Worm (Caenorhabditis elegans) whole organism, L4 larva: ENCODE results near the gene str-41.

ENCODE experiments used
- D1046.2 ChIP-seq: fragments of 200-800 bp; sonication (Bioruptor generic); IDR thresholded peaks from 2 replicates; pipeline ENCODE4 v1.3.6; 2022; ENCODE audit warnings: missing genetic modification characterization, missing compliant biosample characterization
- R02D3.7 ChIP-seq: fragments of 150-350 bp; sonication (generic microtip); optimal IDR thresholded peaks from 3 replicates; lab custom pipeline; 2014; ENCODE audit warnings: missing biosample characterization, missing genetic modification characterization
- Y48G9A.11 ChIP-seq: fragments of 200-800 bp; sonication (Bioruptor generic); IDR thresholded peaks from 2 replicates; pipeline ENCODE4 v1.3.6; 2022; ENCODE audit warnings: missing genetic modification reagents, missing genetic modification characterization, missing compliant biosample characterization
- Y75B8A.6 ChIP-seq: fragments of 200-800 bp; sonication (Bioruptor generic); IDR thresholded peaks from 2 replicates; pipeline ENCODE4 v1.3.6; 2022; ENCODE audit warnings: missing genetic modification reagents, missing genetic modification characterization, missing compliant biosample characterization
- ces-1 ChIP-seq: fragments of 150-350 bp; sonication (generic microtip); optimal IDR thresholded peaks from 4 replicates; lab custom pipeline; 2014; ENCODE audit warnings: missing biosample characterization, missing genetic modification reagents, missing genetic modification characterization
- daf-19 ChIP-seq: fragments of 200-800 bp; sonication (Bioruptor generic); conservative IDR thresholded peaks from 2 replicates; pipeline ENCODE4 v1.3.6; 2022; ENCODE audit warnings: missing genetic modification characterization, missing compliant biosample characterization
- daf-8 ChIP-seq: fragments of 200-800 bp; sonication (Bioruptor generic); IDR thresholded peaks from 2 replicates; pipeline ENCODE4 v1.3.6; 2022; ENCODE audit warnings: missing genetic modification characterization, missing compliant biosample characterization
- dmd-6 ChIP-seq: fragments of 200-800 bp; sonication (Bioruptor generic); IDR thresholded peaks from 2 replicates; pipeline ENCODE4 v1.3.6; 2022; ENCODE audit warnings: missing genetic modification reagents, missing genetic modification characterization, missing compliant biosample characterization
- dmd-9 ChIP-seq: fragments of 200-800 bp; sonication (Bioruptor generic); IDR thresholded peaks from 2 replicates; pipeline ENCODE4 v1.3.6; 2022; ENCODE audit warnings: missing genetic modification reagents, missing genetic modification characterization, missing compliant biosample characterization
- dpl-1 ChIP-seq: fragments of 150-350 bp; optimal IDR thresholded peaks from 2 replicates; lab custom pipeline; 2014; ENCODE audit warnings: missing biosample characterization, missing genetic modification reagents, missing genetic modification characterization
- hmg-1.1 ChIP-seq: fragments of 200-800 bp; sonication (Bioruptor generic); IDR thresholded peaks from 2 replicates; pipeline ENCODE4 v1.3.6; 2022; ENCODE audit warnings: missing genetic modification reagents, missing genetic modification characterization, missing compliant biosample characterization
- lin-15B ChIP-seq: fragments of 150-350 bp; sonication (generic microtip); optimal IDR thresholded peaks from 3 replicates; lab custom pipeline; 2014; ENCODE audit warnings: missing biosample characterization, missing genetic modification characterization
- lin-38 ChIP-seq: fragments of 200-800 bp; sonication (Bioruptor generic); IDR thresholded peaks from 2 replicates; pipeline ENCODE4 v1.3.6; 2022; ENCODE audit warnings: missing genetic modification reagents, missing genetic modification characterization, missing compliant biosample characterization
- madf-5 ChIP-seq, 2 experiments: fragments of 200-800 bp; sonication (Bioruptor generic); IDR thresholded peaks; 2 replicates each; pipeline ENCODE4 v1.3.6; 2022; ENCODE audit warnings: missing compliant biosample characterization in 2 of 2, missing genetic modification characterization in 2 of 2
- nhr-25 ChIP-seq: sonication (generic microtip); optimal IDR thresholded peaks from 2 replicates; lab custom pipeline; 2017; ENCODE audit warnings: missing genetic modification characterization, mild to moderate bottlenecking, missing compliant biosample characterization, antibody characterized with exemption, moderate library complexity, borderline replicate concordance; ENCODE audit not compliant: insufficient read depth
- set-16 ChIP-seq: fragments of 200-800 bp; sonication (Bioruptor generic); IDR thresholded peaks from 2 replicates; pipeline ENCODE4 v1.3.6; 2022; ENCODE audit warnings: missing genetic modification reagents, missing genetic modification characterization, missing compliant biosample characterization
- snpc-1.2 ChIP-seq: fragments of 200-800 bp; sonication (Bioruptor generic); IDR thresholded peaks from 2 replicates; pipeline ENCODE4 v1.3.6; 2022; ENCODE audit warnings: missing genetic modification reagents, missing genetic modification characterization, missing compliant biosample characterization
- snpc-4 ChIP-seq: fragments of 150-350 bp; optimal IDR thresholded peaks from 2 replicates; lab custom pipeline; 2014; ENCODE audit warnings: missing biosample characterization, missing genetic modification characterization
- tag-97 ChIP-seq: fragments of 200-800 bp; sonication (Bioruptor generic); IDR thresholded peaks from 2 replicates; pipeline ENCODE4 v1.3.6; 2022; ENCODE audit warnings: missing genetic modification characterization, missing compliant biosample characterization
- tra-1 ChIP-seq: fragments of 200-800 bp; sonication (Bioruptor generic); IDR thresholded peaks from 2 replicates; pipeline ENCODE4 v1.3.6; 2022; ENCODE audit warnings: missing genetic modification reagents, missing genetic modification characterization, missing compliant biosample characterization
- zip-2 ChIP-seq: fragments of 150-350 bp; optimal IDR thresholded peaks from 2 replicates; lab custom pipeline; 2014; ENCODE audit warnings: missing biosample characterization, missing genetic modification characterization

Gene str-41

DNA sequence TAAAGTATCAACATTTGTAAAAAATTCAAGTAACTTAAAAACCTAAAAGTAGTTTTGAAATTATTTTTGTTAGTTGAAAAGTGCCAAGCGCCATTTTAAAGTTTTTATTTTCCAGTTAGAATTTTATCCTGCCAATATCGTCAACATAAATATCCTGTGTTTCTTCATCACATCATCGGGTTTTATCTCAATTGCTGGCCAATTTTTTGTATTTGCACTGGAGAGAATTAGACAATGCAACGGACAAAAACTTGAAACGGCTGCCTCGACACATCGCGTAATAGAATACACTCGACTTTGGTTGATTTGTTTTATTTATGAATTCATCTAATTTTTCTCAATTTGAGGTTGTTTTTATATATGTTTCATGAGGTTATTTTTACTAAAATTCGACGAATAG lies 43.2 kb downstream of the str-41 start, which contains the start of gene F25E5.2:
F25E5.2 (plus strand) TSS at position 301 of the 400 bp plus-strand sequence.
- TF ChIP-seq snpc-4 (tag; lab: Kevin White, UChicago), result no peak
- TF ChIP-seq nhr-25 (tag; lab: Kevin White, UChicago), result no peak
- no peak for TF ChIP-seq Y75B8A.6 (GFP tag; lab: Robert Waterston, UW)

DNA sequence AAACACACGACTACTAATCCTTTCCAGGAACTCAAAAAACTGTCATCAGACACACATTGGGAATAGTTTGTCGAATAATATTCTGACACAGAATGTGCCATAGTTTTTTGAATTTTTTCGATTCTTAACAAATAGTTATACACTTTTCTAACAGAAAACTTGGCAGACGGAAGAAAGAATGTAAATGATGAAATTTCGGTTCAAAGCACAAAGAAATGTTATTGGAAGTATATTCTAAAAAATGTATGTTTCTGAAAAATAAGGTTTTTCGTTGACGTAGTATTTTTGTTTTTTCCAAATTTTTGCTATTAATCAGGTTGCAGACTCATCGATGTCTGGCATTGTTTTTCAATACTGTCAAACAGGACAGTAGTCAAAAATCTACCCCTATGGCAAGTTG lies 49.1 kb downstream of the str-41 start, which contains the start of gene srh-92:
srh-92 (minus strand) TSS at position 101 of the 400 bp plus-strand sequence.
- TF ChIP-seq Y48G9A.11 (GFP tag; lab: Robert Waterston, UW), result no peak
- TF ChIP-seq set-16, result no peak
- no peak for TF ChIP-seq tra-1 (GFP tag; lab: Robert Waterston, UW)
- TF ChIP-seq daf-8 (GFP tag; lab: Robert Waterston, UW), result no peak
- TF ChIP-seq dmd-9 (GFP tag; lab: Robert Waterston, UW), result no peak
- no peak for TF ChIP-seq D1046.2
- no peak for TF ChIP-seq ces-1
- TF ChIP-seq daf-19 (GFP tag; lab: Robert Waterston, UW), result no peak
- TF ChIP-seq hmg-1.1, result no peak
- TF ChIP-seq dmd-6 (GFP tag; lab: Robert Waterston, UW), result no peak
- no peak for TF ChIP-seq snpc-1.2 (GFP tag; lab: Robert Waterston, UW)
- no peak for TF ChIP-seq R02D3.7 (tag; lab: Kevin White, UChicago)
- no peak for TF ChIP-seq lin-38 (GFP tag; lab: Robert Waterston, UW)
- TF ChIP-seq lin-15B, result no peak
- no peak for TF ChIP-seq madf-5 (GFP tag; IDR thresholded peaks at IDR 0.05; lab: Robert Waterston, UW)
- TF ChIP-seq zip-2 (tag; lab: Kevin White, UChicago), result no peak
- TF ChIP-seq tag-97 (GFP tag; lab: Robert Waterston, UW), result no peak
- no peak for TF ChIP-seq dpl-1
